Worm (Caenorhabditis elegans) whole organism, L4/young adult: ENCODE measurements around the gene H27A22.1.

Experiments used
- W03F9.2 ChIP-seq: fragments of 150-350 bp; optimal IDR thresholded peaks from 2 replicates; lab custom pipeline; 2014; ENCODE audit warnings: missing biosample characterization, missing genetic modification characterization
- dao-5 ChIP-seq: sonication (generic microtip); optimal IDR thresholded peaks from 2 replicates; lab custom pipeline; 2016; ENCODE audit warnings: missing genotype, missing genetic modification characterization, moderate library complexity, missing compliant biosample characterization
- him-1 ChIP-seq: sonication (generic microtip); optimal IDR thresholded peaks from 2 replicates; lab custom pipeline; 2016; ENCODE audit warnings: missing genotype, missing genetic modification reagents, missing genetic modification characterization, missing compliant biosample characterization

ce11 chrV:10581837-10582300 is 20.5 kb upstream of the H27A22.1 start, which contains the start of gene T21C9.6:
- TF ChIP-seq him-1 (tag; lab: Kevin White, UChicago) (no peak), W03F9.2 (tag; lab: Kevin White, UChicago) (no peak), dao-5 (tag; lab: Kevin White, UChicago) (no peak)
